ENCODE assay signal across 1 worm cellular context in genomic region chrX:4444073-4444472, ce11.
TF ChIP-seq lines count a peak whose summit lies in the region.

No protein-coding gene starts in this region.

TF ChIP-seq in whole organism, L4 larva, 104 proteins besides CTCF, POLR2A, EP300 and RAD21 (continued from another document):
- TF ChIP-seq nhr-111 (GFP tag; optimal IDR thresholded peaks at IDR 0.05; lab: Kevin White, UChicago) (peak; percentile 69), daf-12 (tag; optimal IDR thresholded peaks at IDR 0.05; lab: Kevin White, UChicago) (no peak), spr-1 (tag; optimal IDR thresholded peaks at IDR 0.05; lab: Kevin White, UChicago) (peak; percentile 28), nhr-10 (tag; optimal IDR thresholded peaks at IDR 0.05; lab: Kevin White, UChicago) (no peak), D1046.2 (GFP tag; IDR thresholded peaks at IDR 0.05; lab: Robert Waterston, UW) (peak; percentile 78; the same call in 1 of the 2 replicates), Y75B8A.6 (GFP tag; IDR thresholded peaks at IDR 0.05; lab: Robert Waterston, UW) (peak; percentile 82; the same call in 1 of the 2 replicates), hlh-30 (tag; optimal IDR thresholded peaks at IDR 0.05; lab: Kevin White, UChicago; ENCODE audit: insufficient read depth) (peak; percentile 67), nhr-237 (tag; optimal IDR thresholded peaks at IDR 0.05; lab: Kevin White, UChicago) (no peak), lin-1 (GFP tag; IDR thresholded peaks at IDR 0.05; lab: Robert Waterston, UW) (0 out of 2 replicates have a peak, but pooled peaks have one; percentile 52), pqm-1 (tag; optimal IDR thresholded peaks at IDR 0.05; lab: Kevin White, UChicago) (no peak), ces-1 (GFP tag; optimal IDR thresholded peaks at IDR 0.05; lab: Kevin White, UChicago) (no peak), lir-3 (tag; optimal IDR thresholded peaks at IDR 0.05; lab: Kevin White, UChicago) (no peak), ZK546.5 (tag; optimal IDR thresholded peaks at IDR 0.05; lab: Kevin White, UChicago) (no peak), lin-39 (tag; optimal IDR thresholded peaks at IDR 0.05; lab: Kevin White, UChicago) (no peak), ZK337.2 (GFP tag; IDR thresholded peaks at IDR 0.05; lab: Robert Waterston, UW) (peak; percentile 60; the same call in 1 of the 2 replicates), T20F7.1 (GFP tag; optimal IDR thresholded peaks at IDR 0.05; lab: Kevin White, UChicago) (peak; percentile 29), nhr-76 (tag; optimal IDR thresholded peaks at IDR 0.05; lab: Kevin White, UChicago) (no peak), ceh-32 (tag; optimal IDR thresholded peaks at IDR 0.05; lab: Kevin White, UChicago; ENCODE audit: poor library complexity) (no peak), ctbp-1 (GFP tag; IDR thresholded peaks at IDR 0.05; lab: Robert Waterston, UW) (peak; percentile 88), ceh-62 (tag; optimal IDR thresholded peaks at IDR 0.05; lab: Kevin White, UChicago) (no peak), rbr-2 (tag; optimal IDR thresholded peaks at IDR 0.05; lab: Kevin White, UChicago) (peak; percentile 53), unc-39 (tag; optimal IDR thresholded peaks at IDR 0.05; lab: Kevin White, UChicago) (no peak), nhr-77 (tag; optimal IDR thresholded peaks at IDR 0.05; lab: Kevin White, UChicago) (peak; percentile 36), F10B5.3 (tag; optimal IDR thresholded peaks at IDR 0.05; lab: Kevin White, UChicago) (peak; percentile 31), hif-1 (tag; optimal IDR thresholded peaks at IDR 0.05; lab: Kevin White, UChicago) (peak in 1 of 2 experiments; percentile 17), unc-130 (GFP tag; optimal IDR thresholded peaks at IDR 0.05; lab: Kevin White, UChicago) (peak; percentile 16), F26F4.8 (GFP tag; conservative IDR thresholded peaks at IDR 0.05; lab: Robert Waterston, UW) (peak; percentile 93), ztf-11 (tag; optimal IDR thresholded peaks at IDR 0.05; lab: Kevin White, UChicago) (no peak), dmd-9 (GFP tag; IDR thresholded peaks at IDR 0.05; lab: Robert Waterston, UW) (peak; percentile 64; the same call in 1 of the 2 replicates), hlh-11 (tag; optimal IDR thresholded peaks at IDR 0.05; lab: Kevin White, UChicago) (peak; percentile 32), dve-1 (tag; optimal IDR thresholded peaks at IDR 0.05; lab: Kevin White, UChicago; ENCODE audit: insufficient read depth) (peak; percentile 43), zip-11 (GFP tag; IDR thresholded peaks at IDR 0.05; lab: Robert Waterston, UW) (0 out of 2 replicates have a peak, but pooled peaks have one; percentile 33), mdl-1 (tag; optimal IDR thresholded peaks at IDR 0.05; lab: Kevin White, UChicago) (peak in 1 of 2 experiments; percentile 63), ceh-28 (tag; optimal IDR thresholded peaks at IDR 0.05; lab: Kevin White, UChicago) (no peak), daf-8 (GFP tag; IDR thresholded peaks at IDR 0.05; lab: Robert Waterston, UW) (no peak), jun-1 (tag; optimal IDR thresholded peaks at IDR 0.05; lab: Kevin White, UChicago) (no peak), fkh-10 (GFP tag; optimal IDR thresholded peaks at IDR 0.05; lab: Kevin White, UChicago) (no peak), Y105C5A.15 (GFP tag; IDR thresholded peaks at IDR 0.05; lab: Robert Waterston, UW) (0 out of 2 replicates have a peak, but pooled peaks have one; percentile 60), nhr-6 (tag; optimal IDR thresholded peaks at IDR 0.05; lab: Kevin White, UChicago) (no peak), ama-1 (optimal IDR thresholded peaks at IDR 0.05; lab: Kevin White, UChicago) (no peak), F37D6.2 (tag; optimal IDR thresholded peaks at IDR 0.05; lab: Kevin White, UChicago) (peak; percentile 1), lin-29 (GFP tag; IDR thresholded peaks at IDR 0.05; lab: Robert Waterston, UW) (0 out of 2 replicates have a peak, but pooled peaks have one; percentile 21), duxl-1 (tag; optimal IDR thresholded peaks at IDR 0.05; lab: Kevin White, UChicago; ENCODE audit: poor library complexity) (peak; percentile 83)
TF ChIP-seq in whole organism, L4 larva: peak in this region for 60.
